Worm (Caenorhabditis elegans) whole organism, L3 larva: ENCODE results near the gene pgp-11.

Source experiments
- R02D3.7 ChIP-seq: fragments of 150-350 bp; optimal IDR thresholded peaks from 2 replicates; lab custom pipeline; 2014; ENCODE audit warnings: missing biosample characterization, missing genetic modification characterization
- ZK546.5 ChIP-seq: sonication (generic microtip); optimal IDR thresholded peaks from 2 replicates; lab custom pipeline; 2017; ENCODE audit warnings: missing biosample characterization, missing genetic modification characterization
- aly-2 ChIP-seq: fragments of 150-350 bp; optimal IDR thresholded peaks from 2 replicates; lab custom pipeline; 2014; ENCODE audit warnings: missing biosample characterization, missing genetic modification characterization
- ama-1 ChIP-seq: fragments of 150-350 bp; optimal IDR thresholded peaks from 2 replicates; lab custom pipeline; 2018
- ceh-16 ChIP-seq: sonication (generic microtip); optimal IDR thresholded peaks from 2 replicates; lab custom pipeline; 2017; ENCODE audit warnings: missing biosample characterization, missing genetic modification characterization
- ceh-28 ChIP-seq: fragments of 150-350 bp; optimal IDR thresholded peaks from 2 replicates; lab custom pipeline; 2014; ENCODE audit warnings: missing biosample characterization, missing genetic modification reagents, missing genetic modification characterization
- ceh-82 ChIP-seq: fragments of 150-350 bp; optimal IDR thresholded peaks from 2 replicates; lab custom pipeline; 2014; ENCODE audit warnings: missing biosample characterization, missing genetic modification characterization
- ceh-9 ChIP-seq: sonication (generic microtip); optimal IDR thresholded peaks from 2 replicates; lab custom pipeline; 2018; ENCODE audit warnings: missing biosample characterization, missing genetic modification characterization
- daf-12 ChIP-seq: fragments of 150-350 bp; optimal IDR thresholded peaks from 2 replicates; lab custom pipeline; 2014; ENCODE audit warnings: missing biosample characterization, missing genetic modification reagents, missing genetic modification characterization
- egl-27 ChIP-seq: sonication (generic microtip); optimal IDR thresholded peaks from 4 replicates; lab custom pipeline; 2017; ENCODE audit warnings: missing biosample characterization, missing genetic modification reagents, missing genetic modification characterization
- egl-5 ChIP-seq: fragments of 150-350 bp; optimal IDR thresholded peaks from 2 replicates; lab custom pipeline; 2017; ENCODE audit warnings: missing biosample characterization, missing genetic modification reagents, missing genetic modification characterization, inconsistent platforms
- elt-1 ChIP-seq: fragments of 150-350 bp; optimal IDR thresholded peaks from 2 replicates; lab custom pipeline; 2014; ENCODE audit warnings: missing biosample characterization, missing genetic modification characterization
- elt-2 ChIP-seq: sonication (generic microtip); optimal IDR thresholded peaks from 2 replicates; lab custom pipeline; 2016; ENCODE audit warnings: missing genetic modification reagents, mild to moderate bottlenecking, missing genetic modification characterization, missing compliant biosample characterization
- elt-3 ChIP-seq, 3 experiments: fragments of 150-350 bp in 1 of 3; sonication (generic microtip) in 2 of 3; optimal IDR thresholded peaks; 2 replicates in 2 of 3; 4 replicates in 1 of 3; lab custom pipeline; 2014 to 2017; ENCODE audit warnings: missing biosample characterization in 3 of 3, missing genetic modification characterization in 3 of 3
- eor-1 ChIP-seq, 2 experiments: fragments of 150-350 bp; optimal IDR thresholded peaks; 2 replicates each; lab custom pipeline; 2014 to 2018; ENCODE audit warnings: missing biosample characterization in 2 of 2, missing genetic modification characterization in 2 of 2
- fkh-10 ChIP-seq: sonication (generic microtip); optimal IDR thresholded peaks from 2 replicates; lab custom pipeline; 2017; ENCODE audit warnings: missing biosample characterization, missing genetic modification reagents, missing genetic modification characterization
- fkh-2 ChIP-seq: fragments of 150-350 bp; optimal IDR thresholded peaks from 2 replicates; lab custom pipeline; 2014; ENCODE audit warnings: missing biosample characterization, missing genetic modification reagents, missing genetic modification characterization
- fos-1 ChIP-seq: fragments of 150-350 bp; optimal IDR thresholded peaks from 2 replicates; lab custom pipeline; 2014; ENCODE audit warnings: missing biosample characterization, missing genetic modification characterization
- hmg-11 ChIP-seq: sonication (generic microtip); optimal IDR thresholded peaks from 2 replicates; lab custom pipeline; 2016; ENCODE audit warnings: missing genetic modification characterization, missing compliant biosample characterization
- jun-1 ChIP-seq: fragments of 150-350 bp; optimal IDR thresholded peaks from 2 replicates; lab custom pipeline; 2014; ENCODE audit warnings: missing biosample characterization, missing genetic modification reagents, missing genetic modification characterization
- lin-15B ChIP-seq: fragments of 150-350 bp; optimal IDR thresholded peaks from 2 replicates; lab custom pipeline; 2014; ENCODE audit warnings: missing biosample characterization, missing genetic modification characterization
- lin-39 ChIP-seq: fragments of 150-350 bp; optimal IDR thresholded peaks from 2 replicates; lab custom pipeline; 2018; ENCODE audit warnings: missing biosample characterization, missing genetic modification reagents, missing genetic modification characterization
- lsy-12 ChIP-seq: sonication (generic microtip); optimal IDR thresholded peaks from 2 replicates; lab custom pipeline; 2016; ENCODE audit warnings: mild to moderate bottlenecking, missing genetic modification characterization, missing compliant biosample characterization
- mdl-1 ChIP-seq: fragments of 150-350 bp; optimal IDR thresholded peaks from 2 replicates; lab custom pipeline; 2014; ENCODE audit warnings: missing biosample characterization, missing genetic modification characterization
- mml-1 ChIP-seq: fragments of 150-350 bp; sonication (generic microtip); optimal IDR thresholded peaks from 3 replicates; lab custom pipeline; 2014; ENCODE audit warnings: missing biosample characterization, missing genetic modification characterization
- nfya-1 ChIP-seq: sonication (generic microtip); optimal IDR thresholded peaks from 2 replicates; lab custom pipeline; 2017; ENCODE audit warnings: missing genetic modification characterization, mild to moderate bottlenecking, missing compliant biosample characterization, antibody characterized with exemption, moderate library complexity; ENCODE audit not compliant: insufficient read depth
- nhr-11 ChIP-seq: fragments of 150-350 bp; optimal IDR thresholded peaks from 2 replicates; lab custom pipeline; 2014; ENCODE audit warnings: missing biosample characterization, missing genetic modification characterization
- nhr-12 ChIP-seq: fragments of 150-350 bp; optimal IDR thresholded peaks from 2 replicates; lab custom pipeline; 2014; ENCODE audit warnings: missing biosample characterization, missing genetic modification characterization
- nhr-23 ChIP-seq: fragments of 150-350 bp; optimal IDR thresholded peaks from 2 replicates; lab custom pipeline; 2014; ENCODE audit warnings: missing biosample characterization, missing genetic modification reagents, missing genetic modification characterization
- nhr-237 ChIP-seq: fragments of 150-350 bp; optimal IDR thresholded peaks from 2 replicates; lab custom pipeline; 2014; ENCODE audit warnings: missing biosample characterization, missing genetic modification characterization
- nhr-25 ChIP-seq: sonication (generic microtip); optimal IDR thresholded peaks from 2 replicates; lab custom pipeline; 2017; ENCODE audit warnings: missing biosample characterization, missing genetic modification characterization
- nhr-28 ChIP-seq: fragments of 150-350 bp; optimal IDR thresholded peaks from 2 replicates; lab custom pipeline; 2014; ENCODE audit warnings: missing biosample characterization, missing genetic modification characterization
- nhr-43 ChIP-seq: sonication (generic microtip); optimal IDR thresholded peaks from 2 replicates; lab custom pipeline; 2016; ENCODE audit warnings: mild to moderate bottlenecking, missing genetic modification characterization, missing compliant biosample characterization; ENCODE audit not compliant: poor library complexity, severe bottlenecking
- nhr-67 ChIP-seq: fragments of 150-350 bp; optimal IDR thresholded peaks from 2 replicates; lab custom pipeline; 2014; ENCODE audit warnings: missing biosample characterization, missing genetic modification characterization
- nhr-76 ChIP-seq: fragments of 150-350 bp; sonication (generic microtip); optimal IDR thresholded peaks from 5 replicates; lab custom pipeline; 2014; ENCODE audit warnings: missing biosample characterization, missing genetic modification characterization
- nhr-77 ChIP-seq: fragments of 150-350 bp; optimal IDR thresholded peaks from 2 replicates; lab custom pipeline; 2014; ENCODE audit warnings: missing biosample characterization, missing genetic modification characterization
- pha-4 ChIP-seq: fragments of 150-350 bp; optimal IDR thresholded peaks from 2 replicates; lab custom pipeline; 2014; ENCODE audit warnings: missing biosample characterization, missing genetic modification reagents, missing genetic modification characterization
- pqm-1 ChIP-seq: fragments of 150-350 bp; optimal IDR thresholded peaks from 2 replicates; lab custom pipeline; 2017; ENCODE audit warnings: missing biosample characterization, missing genetic modification characterization, inconsistent platforms
- sea-2 ChIP-seq: fragments of 150-350 bp; sonication (generic microtip); optimal IDR thresholded peaks from 4 replicates; lab custom pipeline; 2014; ENCODE audit warnings: missing biosample characterization, missing genetic modification reagents, missing genetic modification characterization
- skn-1 ChIP-seq: fragments of 150-350 bp; optimal IDR thresholded peaks from 2 replicates; lab custom pipeline; 2014; ENCODE audit warnings: missing biosample characterization, missing genetic modification characterization
- snpc-4 ChIP-seq: fragments of 150-350 bp; optimal IDR thresholded peaks from 2 replicates; lab custom pipeline; 2014; ENCODE audit warnings: missing biosample characterization, missing genetic modification characterization
- tbx-2 ChIP-seq: sonication (generic microtip); optimal IDR thresholded peaks from 2 replicates; lab custom pipeline; 2016; ENCODE audit warnings: mild to moderate bottlenecking, missing genetic modification characterization, missing compliant biosample characterization
- unc-39 ChIP-seq: sonication (generic microtip); optimal IDR thresholded peaks from 4 replicates; lab custom pipeline; 2017; ENCODE audit warnings: missing biosample characterization, missing genetic modification characterization
- unc-62 ChIP-seq: fragments of 150-350 bp; sonication (generic microtip); optimal IDR thresholded peaks from 4 replicates; lab custom pipeline; 2014; ENCODE audit warnings: missing biosample characterization, missing genetic modification reagents, missing genetic modification characterization
- zag-1 ChIP-seq: fragments of 150-350 bp; optimal IDR thresholded peaks from 2 replicates; lab custom pipeline; 2014; ENCODE audit warnings: missing biosample characterization, missing genetic modification characterization
- ztf-11 ChIP-seq: fragments of 150-350 bp; optimal IDR thresholded peaks from 2 replicates; lab custom pipeline; 2014; ENCODE audit warnings: missing biosample characterization, missing genetic modification characterization
- ztf-4 ChIP-seq: fragments of 150-350 bp; optimal IDR thresholded peaks from 2 replicates; lab custom pipeline; 2014; ENCODE audit warnings: missing biosample characterization, missing genetic modification characterization

Gene pgp-11

ce11 chrII:8017380-8017779 lies 13.3 kb upstream of the pgp-11 start, which contains the start of gene zyg-11:
Gene zyg-11 (plus strand): TSS chrII:8017680.
- TF ChIP-seq elt-2 (no peak), pha-4 (tag; lab: Kevin White, UChicago) (peak; percentile 7), lin-15B (tag; lab: Kevin White, UChicago) (peak; percentile 63)

ce11 chrII:8016761-8017160 lies 12.7 kb upstream of the pgp-11 start:
- TF ChIP-seq fos-1 (tag; lab: Kevin White, UChicago) (no peak), fkh-10 (GFP tag; lab: Kevin White, UChicago) (no peak), nhr-25 (peak; percentile 93), nhr-23 (tag; lab: Kevin White, UChicago) (peak; percentile 96), fkh-2 (no peak), ceh-82 (tag; lab: Kevin White, UChicago) (no peak), nfya-1 (tag; lab: Kevin White, UChicago) (peak; percentile 49), ztf-4 (tag; lab: Kevin White, UChicago) (no peak), nhr-28 (no peak), ama-1 (lab: Kevin White, UChicago) (peak; percentile 57), hmg-11 (no peak), nhr-237 (tag; lab: Kevin White, UChicago) (no peak), ztf-11 (no peak), R02D3.7 (tag; lab: Kevin White, UChicago) (no peak), unc-62 (GFP tag; lab: Kevin White, UChicago) (no peak), sea-2 (GFP tag; lab: Kevin White, UChicago) (no peak), nhr-67 (tag; lab: Kevin White, UChicago) (no peak), mml-1 (no peak), nhr-77 (tag; lab: Kevin White, UChicago) (no peak), ZK546.5 (tag; lab: Kevin White, UChicago) (no peak), skn-1 (tag; lab: Kevin White, UChicago) (no peak), ceh-28 (tag; lab: Kevin White, UChicago) (peak; percentile 34), pqm-1 (tag; lab: Kevin White, UChicago) (peak; percentile 96), nhr-11 (no peak), egl-5 (tag; lab: Kevin White, UChicago) (no peak), eor-1 (tag; optimal IDR thresholded peaks at IDR 0.05; lab: Kevin White, UChicago) (no peak), zag-1 (tag; lab: Kevin White, UChicago) (no peak), ceh-16 (tag; lab: Kevin White, UChicago) (no peak), nhr-76 (no peak), nhr-43 (tag; lab: Kevin White, UChicago) (peak; percentile 91), unc-39 (tag; lab: Kevin White, UChicago) (no peak), tbx-2 (tag; lab: Kevin White, UChicago) (peak; percentile 26), mdl-1 (peak; percentile 73), aly-2 (tag; lab: Kevin White, UChicago) (no peak), lsy-12 (tag; lab: Kevin White, UChicago) (peak; percentile 77), pha-4 (tag; lab: Kevin White, UChicago) (peak; percentile 32), snpc-4 (tag; lab: Kevin White, UChicago) (no peak), lin-39 (tag; lab: Kevin White, UChicago) (no peak), elt-1 (tag; lab: Kevin White, UChicago) (no peak), lin-15B (tag; lab: Kevin White, UChicago) (no peak), elt-2 (peak; percentile 89), nhr-12 (tag; lab: Kevin White, UChicago) (no peak), egl-27 (no peak), daf-12 (tag; lab: Kevin White, UChicago) (no peak), jun-1 (tag; lab: Kevin White, UChicago) (peak; percentile 83), ceh-9 (tag; lab: Kevin White, UChicago) (no peak), elt-3 (tag; optimal IDR thresholded peaks at IDR 0.05; lab: Kevin White, UChicago) (peak in 2 of 3 experiments; percentile 46 to 59)
